Worm (Caenorhabditis elegans) whole organism, L4 larva: ENCODE data around the gene hpr-17.

ENCODE experiments used
- R02D3.7 ChIP-seq: fragments of 150-350 bp; sonication (generic microtip); optimal IDR thresholded peaks from 3 replicates; lab custom pipeline; 2014; ENCODE audit warnings: missing biosample characterization, missing genetic modification characterization
- aly-2 ChIP-seq: sonication (generic microtip); optimal IDR thresholded peaks from 2 replicates; lab custom pipeline; 2018; ENCODE audit warnings: missing biosample characterization, missing genetic modification characterization
- ces-1 ChIP-seq: fragments of 150-350 bp; sonication (generic microtip); optimal IDR thresholded peaks from 4 replicates; lab custom pipeline; 2014; ENCODE audit warnings: missing biosample characterization, missing genetic modification reagents, missing genetic modification characterization
- daf-8 ChIP-seq: fragments of 200-800 bp; sonication (Bioruptor generic); IDR thresholded peaks from 2 replicates; pipeline ENCODE4 v1.3.6; 2022; ENCODE audit warnings: missing genetic modification characterization, missing compliant biosample characterization
- dve-1 ChIP-seq: sonication (generic microtip); optimal IDR thresholded peaks from 2 replicates; lab custom pipeline; 2017; ENCODE audit warnings: antibody characterized with exemption, mild to moderate bottlenecking, missing genetic modification characterization, missing compliant biosample characterization; ENCODE audit not compliant: insufficient read depth
- egl-43 ChIP-seq: fragments of 200-800 bp; sonication (Bioruptor generic); IDR thresholded peaks from 2 replicates; pipeline ENCODE4 v1.3.6; 2022; ENCODE audit warnings: missing genetic modification reagents, missing genetic modification characterization, missing compliant biosample characterization
- fos-1 ChIP-seq: fragments of 150-350 bp; optimal IDR thresholded peaks from 2 replicates; lab custom pipeline; 2014; ENCODE audit warnings: missing biosample characterization, missing genetic modification characterization
- lin-13 ChIP-seq: fragments of 150-350 bp; optimal IDR thresholded peaks from 2 replicates; lab custom pipeline; 2014; ENCODE audit warnings: missing biosample characterization, missing genetic modification reagents, missing genetic modification characterization
- lir-3 ChIP-seq: sonication (generic microtip); optimal IDR thresholded peaks from 2 replicates; lab custom pipeline; 2016; ENCODE audit warnings: mild to moderate bottlenecking, missing genetic modification characterization, missing compliant biosample characterization
- mdt-29 ChIP-seq: fragments of 200-800 bp; sonication (Bioruptor generic); IDR thresholded peaks from 2 replicates; pipeline ENCODE4 v1.3.6; 2022; ENCODE audit warnings: missing genetic modification reagents, missing genetic modification characterization, missing compliant biosample characterization
- nhr-237 ChIP-seq: sonication (generic microtip); optimal IDR thresholded peaks from 2 replicates; lab custom pipeline; 2017; ENCODE audit warnings: missing biosample characterization, missing genetic modification characterization
- nhr-25 ChIP-seq: sonication (generic microtip); optimal IDR thresholded peaks from 2 replicates; lab custom pipeline; 2017; ENCODE audit warnings: missing genetic modification characterization, mild to moderate bottlenecking, missing compliant biosample characterization, antibody characterized with exemption, moderate library complexity, borderline replicate concordance; ENCODE audit not compliant: insufficient read depth
- unc-39 ChIP-seq: sonication (generic microtip); optimal IDR thresholded peaks from 2 replicates; lab custom pipeline; 2017; ENCODE audit warnings: missing biosample characterization, missing genetic modification characterization
- unc-62 ChIP-seq, 3 experiments: fragments of 150-350 bp in 1 of 3; sonication (generic microtip); optimal IDR thresholded peaks in 2 of 3; peaks in 1 of 3; 1 replicate in 1 of 3; 2 replicates in 2 of 3; lab custom pipeline; 2014 to 2017; ENCODE audit warnings: missing biosample characterization in 3 of 3, missing genetic modification characterization in 3 of 3, missing genetic modification reagents in 3 of 3, missing genotype in 1 of 3

DNA sequence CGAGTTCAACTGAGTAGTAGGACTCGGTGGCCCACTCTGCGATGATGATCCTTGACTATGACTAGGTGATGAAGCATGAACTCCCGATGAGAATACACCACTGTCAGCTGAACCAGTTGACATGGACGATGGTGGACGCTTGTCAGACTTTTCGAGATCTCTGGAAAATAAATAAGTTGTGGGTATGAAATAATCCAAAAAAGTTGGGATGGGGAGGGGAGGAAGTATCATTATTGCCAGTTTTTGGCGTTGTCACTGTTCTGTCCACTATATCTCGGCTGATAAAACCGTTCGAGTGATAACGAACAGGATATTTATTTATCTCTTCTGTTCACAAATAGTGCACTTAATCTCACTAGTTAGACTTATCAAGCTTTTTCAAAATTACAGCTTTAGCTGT lies 7.2 kb upstream of the hpr-17 start:
- TF ChIP-seq unc-39 (tag; lab: Kevin White, UChicago), result no peak
- no peak for TF ChIP-seq dve-1 (tag; lab: Kevin White, UChicago)
- no peak for TF ChIP-seq R02D3.7
- no peak for TF ChIP-seq aly-2 (tag; lab: Kevin White, UChicago)
- TF ChIP-seq nhr-25, result no peak
- TF ChIP-seq mdt-29 (GFP tag; lab: Robert Waterston, UW), result no peak
- no peak for TF ChIP-seq daf-8
- TF ChIP-seq fos-1, result no peak
- no peak for TF ChIP-seq unc-62 (GFP tag; optimal IDR thresholded peaks at IDR 0.05 in 1 of 2; lab: Kevin White, UChicago)
- no peak for TF ChIP-seq unc-62 (tag; optimal IDR thresholded peaks at IDR 0.05; lab: Kevin White, UChicago)
- no peak for TF ChIP-seq ces-1 (GFP tag; lab: Kevin White, UChicago)
- TF ChIP-seq nhr-237, result no peak
- TF ChIP-seq egl-43 (GFP tag; lab: Robert Waterston, UW), result no peak
- TF ChIP-seq lin-13 (GFP tag; lab: Kevin White, UChicago), result no peak
- no peak for TF ChIP-seq lir-3 (tag; lab: Kevin White, UChicago)
